Worm (Caenorhabditis elegans) whole organism, L4 larva: ENCODE data around the gene fbxo-11.2.

ENCODE experiments used
- ama-1 ChIP-seq: fragments of 150-350 bp; optimal IDR thresholded peaks from 2 replicates; lab custom pipeline; 2014; ENCODE audit warnings: inconsistent platforms, mixed read lengths
- lin-13 ChIP-seq: fragments of 150-350 bp; optimal IDR thresholded peaks from 2 replicates; lab custom pipeline; 2014; ENCODE audit warnings: missing biosample characterization, missing genetic modification reagents, missing genetic modification characterization
- mes-2 ChIP-seq: sonication (generic microtip); optimal IDR thresholded peaks from 2 replicates; lab custom pipeline; 2016; ENCODE audit warnings: missing genotype, mild to moderate bottlenecking, missing genetic modification characterization, missing compliant biosample characterization; ENCODE audit not compliant: poor library complexity, severe bottlenecking

ce11 chrIII:1099523-1099922 lies 46.5 kb upstream of the fbxo-11.2 start:
- TF ChIP-seq lin-13, result no peak
- no peak for TF ChIP-seq mes-2 (tag; lab: Kevin White, UChicago)
- no peak for TF ChIP-seq ama-1 (lab: Kevin White, UChicago)
